Fruit fly (Drosophila melanogaster) whole organism: Measurements from ENCODE around the gene loh.

Experiments
- EcR ChIP-seq, 2 experiments: fragments of >200 bp; optimal IDR thresholded peaks; 2 replicates each; lab custom pipeline; 2017; ENCODE audit warnings: missing biosample characterization in 2 of 2, missing genetic modification characterization in 2 of 2, missing genetic modification reagents in 2 of 2
- psq ChIP-seq: fragments of >200 bp; optimal IDR thresholded peaks from 2 replicates; lab custom pipeline; 2017

- no peak for TF ChIP-seq EcR (GFP tag; optimal IDR thresholded peaks at IDR 0.05; lab: Kevin White, UChicago)
- no peak for TF ChIP-seq psq
These were observed 13.7 kb downstream of the loh start for dm6 chr2L:10455944-10456520.
